Worm (Caenorhabditis elegans): ENCODE measurements around the gene ZK669.3.

- TF ChIP-seq him-1 (tag; optimal IDR thresholded peaks at IDR 0.05) (no peak), dao-5 (tag; optimal IDR thresholded peaks at IDR 0.05) (no peak), W03F9.2 (tag; optimal IDR thresholded peaks at IDR 0.05) (no peak)
These were observed 36.6 kb downstream of the ZK669.3 start for ce11 chrII:7977513-7977912.
